Fruit fly (Drosophila melanogaster): ENCODE results near the gene Tsp5D.

Gene Tsp5D

dm6 chrX:6050282-6050934, 24.2 kb downstream of the Tsp5D start, which contains the start of gene CG5921:
Gene CG5921, plus strand, starts transcription at chrX:6050828.
- TF ChIP-seq CG9139 (GFP tag; optimal IDR thresholded peaks at IDR 0.05) (no peak), Sox102F (GFP tag; optimal IDR thresholded peaks at IDR 0.05) (peak; percentile 13), Hr39 (GFP tag; optimal IDR thresholded peaks at IDR 0.05) (no peak), spab (GFP tag; optimal IDR thresholded peaks at IDR 0.05) (no peak), net (GFP tag; optimal IDR thresholded peaks at IDR 0.05) (no peak), Hr4 (GFP tag; optimal IDR thresholded peaks at IDR 0.05) (no peak), CG3919 (GFP tag; optimal IDR thresholded peaks at IDR 0.05) (no peak), Smox (GFP tag; optimal IDR thresholded peaks at IDR 0.05) (peak; percentile 29), Eip75B (GFP tag; optimal IDR thresholded peaks at IDR 0.05) (no peak), fkh (GFP tag; optimal IDR thresholded peaks at IDR 0.05) (no peak), CG6854 (GFP tag; optimal IDR thresholded peaks at IDR 0.05) (no peak), esn (GFP tag; optimal IDR thresholded peaks at IDR 0.05) (peak; percentile 16), CG32006 (GFP tag; optimal IDR thresholded peaks at IDR 0.05) (no peak), salr (GFP tag; optimal IDR thresholded peaks at IDR 0.05) (no peak), CG6808 (GFP tag; optimal IDR thresholded peaks at IDR 0.05) (no peak), CG6276 (GFP tag; optimal IDR thresholded peaks at IDR 0.05) (no peak), CG8119 (GFP tag; IDR thresholded peaks at IDR 0.05) (no peak), pdm3 (GFP tag; optimal IDR thresholded peaks at IDR 0.05) (no peak), Eip78C (GFP tag) (peak; percentile 68), svp (GFP tag) (peak; percentile 43), Sox14 (GFP tag; optimal IDR thresholded peaks at IDR 0.05) (no peak), CG15336 (GFP tag; IDR thresholded peaks at IDR 0.05) (no peak)

DNA sequence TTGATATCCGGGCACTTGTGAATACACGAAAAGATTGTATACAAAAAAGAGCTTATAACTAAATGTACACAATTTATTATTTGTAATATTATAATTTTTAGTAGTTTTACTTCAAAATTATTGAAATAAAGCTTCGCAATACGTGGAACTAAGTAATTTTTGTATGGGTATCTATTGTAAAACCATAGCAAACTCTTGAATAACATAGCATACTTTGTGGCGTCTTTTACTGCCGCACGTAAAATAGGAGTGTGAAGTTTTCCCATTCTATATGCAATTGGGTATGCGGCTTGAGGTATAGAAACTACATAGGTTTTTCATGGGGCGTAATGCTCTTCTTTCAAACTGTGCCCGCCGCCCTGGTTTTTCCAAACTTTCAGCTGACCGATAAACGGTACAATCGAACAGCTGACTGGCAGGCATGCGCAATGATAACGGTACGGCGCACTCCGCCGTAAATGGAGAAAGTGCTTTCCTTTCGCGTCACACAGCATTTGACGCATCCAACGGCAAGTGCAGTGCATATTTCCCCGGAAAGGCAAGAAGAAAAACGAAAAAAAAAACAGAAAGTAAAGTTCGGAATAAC, 35.1 kb downstream of the Tsp5D start, which contains the start of gene CG5937:
Gene CG5937 (plus strand): TSS at position 575 of the 586 bp plus-strand sequence.
- TF ChIP-seq CG10669 (GFP tag; optimal IDR thresholded peaks at IDR 0.05) (no peak), CG6808 (GFP tag; optimal IDR thresholded peaks at IDR 0.05) (peak; percentile 8), net (GFP tag; optimal IDR thresholded peaks at IDR 0.05) (no peak), CG10631 (GFP tag; optimal IDR thresholded peaks at IDR 0.05) (no peak), CG3032 (tag; optimal IDR thresholded peaks at IDR 0.05) (peak; percentile 5), Blimp-1 (GFP tag; optimal IDR thresholded peaks at IDR 0.05) (no peak), svp (GFP tag) (peak; percentile 31), Smox (GFP tag; optimal IDR thresholded peaks at IDR 0.05) (no peak), CG6276 (GFP tag; optimal IDR thresholded peaks at IDR 0.05) (no peak), CG8319 (GFP tag; optimal IDR thresholded peaks at IDR 0.05) (no peak), lz (GFP tag; optimal IDR thresholded peaks at IDR 0.05) (no peak), Sox14 (GFP tag; optimal IDR thresholded peaks at IDR 0.05) (no peak), achi (GFP tag; optimal IDR thresholded peaks at IDR 0.05) (no peak), Eip78C (GFP tag) (peak; percentile 64), Hr39 (GFP tag; optimal IDR thresholded peaks at IDR 0.05) (no peak)

dm6 chrX:6037180-6037946, 37.3 kb downstream of the Tsp5D start, which contains the start of the genes rux and MCTS1:
Gene rux, minus strand, starts transcription at chrX:6037800.
Gene MCTS1, plus strand, starts transcription at chrX:6037892.
- TF ChIP-seq CG11902 (GFP tag; optimal IDR thresholded peaks at IDR 0.05) = no peak
- TF ChIP-seq Ets21C (GFP tag; optimal IDR thresholded peaks at IDR 0.05) = no peak
- TF ChIP-seq lz (GFP tag; optimal IDR thresholded peaks at IDR 0.05) = peak; percentile 41
- TF ChIP-seq CG3919 (GFP tag; optimal IDR thresholded peaks at IDR 0.05) = peak; percentile 31
- TF ChIP-seq Hr4 (GFP tag; optimal IDR thresholded peaks at IDR 0.05) = peak; percentile 38
- TF ChIP-seq CG15336 (GFP tag; IDR thresholded peaks at IDR 0.05) = no peak
- TF ChIP-seq fkh (GFP tag; optimal IDR thresholded peaks at IDR 0.05) = peak; percentile 23
- peak; percentile 32 for TF ChIP-seq OdsH (GFP tag; optimal IDR thresholded peaks at IDR 0.05)
- TF ChIP-seq acj6 (GFP tag; optimal IDR thresholded peaks at IDR 0.05) = no peak
- no peak for TF ChIP-seq Lpt (GFP tag; optimal IDR thresholded peaks at IDR 0.05)
- TF ChIP-seq fd85E (GFP tag; optimal IDR thresholded peaks at IDR 0.05) = no peak
- peak; percentile 8 for TF ChIP-seq CG32006 (GFP tag; optimal IDR thresholded peaks at IDR 0.05)
- peak; percentile 22 for TF ChIP-seq topi (GFP tag; optimal IDR thresholded peaks at IDR 0.05)
- peak in 1 of 2 experiments; percentile 5 for TF ChIP-seq ss (GFP tag; optimal IDR thresholded peaks at IDR 0.05)
- no peak for TF ChIP-seq Blimp-1 (GFP tag; optimal IDR thresholded peaks at IDR 0.05)
- TF ChIP-seq CG11762 (GFP tag; optimal IDR thresholded peaks at IDR 0.05; ENCODE audit: insufficient read depth) = no peak
- no peak; the same call in 1 of the 2 replicates for TF ChIP-seq CG11294 (GFP tag; IDR thresholded peaks at IDR 0.05)
- TF ChIP-seq Smox (GFP tag; optimal IDR thresholded peaks at IDR 0.05) = peak; percentile 32
- peak; percentile 58; the same call in 2 of the 3 replicates for TF ChIP-seq eg (GFP tag; IDR thresholded peaks at IDR 0.05)
- TF ChIP-seq Sox15 (GFP tag; optimal IDR thresholded peaks at IDR 0.05) = no peak
- peak; percentile 4 for TF ChIP-seq Eip75B (GFP tag; optimal IDR thresholded peaks at IDR 0.05)
- peak; percentile 4 for TF ChIP-seq Sox14 (GFP tag; optimal IDR thresholded peaks at IDR 0.05)
- TF ChIP-seq pdm3 (GFP tag; optimal IDR thresholded peaks at IDR 0.05) = peak; percentile 21
- peak; percentile 0 for TF ChIP-seq Met (GFP tag; optimal IDR thresholded peaks at IDR 0.05)
- peak; percentile 39 for TF ChIP-seq Hr39 (GFP tag; optimal IDR thresholded peaks at IDR 0.05)
- TF ChIP-seq CG10631 (GFP tag; optimal IDR thresholded peaks at IDR 0.05) = peak; percentile 20

All from whole organism, prepupa.